Fruit fly (Drosophila melanogaster) whole organism, embryonic: ENCODE measurements around the gene Polr3A.

Experiments used
- ATbp ChIP-seq: fragments of 200-800 bp; sonication (Bioruptor generic); optimal IDR thresholded peaks from 2 replicates; lab custom pipeline; 2017; ENCODE audit warnings: missing biosample characterization, mild to moderate bottlenecking, missing genetic modification characterization, missing genetic modification reagents
- B-H2 ChIP-seq: fragments of 200-800 bp; sonication (Bioruptor generic); optimal IDR thresholded peaks from 2 replicates; lab custom pipeline; 2018; ENCODE audit warnings: missing biosample characterization, mild to moderate bottlenecking, missing genetic modification characterization
- C15 ChIP-seq: fragments of 200-800 bp; sonication (Bioruptor generic); IDR thresholded peaks from 3 replicates; pipeline ENCODE4 v1.3.6; 2022; ENCODE audit warnings: missing biosample characterization, missing genetic modification characterization
- CG10267 ChIP-seq: fragments of 200-800 bp; sonication (Bioruptor generic); optimal IDR thresholded peaks from 2 replicates; lab custom pipeline; 2018; ENCODE audit warnings: missing biosample characterization, mild to moderate bottlenecking, missing genetic modification characterization, moderate library complexity
- CG11093 ChIP-seq: fragments of 200-800 bp; sonication (Bioruptor generic); IDR thresholded peaks from 3 replicates; pipeline ENCODE4 v1.3.6; 2022; ENCODE audit warnings: missing biosample characterization, missing genetic modification characterization
- CG12104 ChIP-seq: fragments of 200-800 bp; sonication (Bioruptor generic); optimal IDR thresholded peaks from 3 replicates; lab custom pipeline; 2016; ENCODE audit warnings: missing biosample characterization, missing genetic modification characterization
- CG12236 ChIP-seq: fragments of 200-800 bp; sonication (Bioruptor generic); optimal IDR thresholded peaks from 2 replicates; lab custom pipeline; 2016; ENCODE audit warnings: missing biosample characterization, missing genetic modification characterization
- CG13123 ChIP-seq: fragments of 200-800 bp; sonication (Bioruptor generic); optimal IDR thresholded peaks from 2 replicates; lab custom pipeline; 2016; ENCODE audit warnings: missing biosample characterization, missing genetic modification characterization
- CG13775 ChIP-seq: fragments of 200-800 bp; sonication (Bioruptor generic); optimal IDR thresholded peaks from 3 replicates; lab custom pipeline; 2017; ENCODE audit warnings: missing biosample characterization, mild to moderate bottlenecking, missing genetic modification characterization
- CG15479 ChIP-seq: fragments of 200-800 bp; sonication (Bioruptor generic); optimal IDR thresholded peaks from 3 replicates; lab custom pipeline; 2019; ENCODE audit warnings: missing biosample characterization, mild to moderate bottlenecking, missing genetic modification characterization, moderate library complexity
- CG16813 ChIP-seq: fragments of 200-800 bp; sonication (Bioruptor generic); IDR thresholded peaks from 3 replicates; pipeline ENCODE4 v1.3.6; 2022; ENCODE audit warnings: missing biosample characterization, missing genetic modification characterization; ENCODE audit not compliant: partially characterized antibody
- CG17359 ChIP-seq: fragments of 200-800 bp; sonication (Bioruptor generic); optimal IDR thresholded peaks from 3 replicates; lab custom pipeline; 2018; ENCODE audit warnings: missing biosample characterization, mild to moderate bottlenecking, missing genetic modification characterization, moderate library complexity
- CG17385 ChIP-seq: fragments of 200-800 bp; sonication (Bioruptor generic); optimal IDR thresholded peaks from 3 replicates; lab custom pipeline; 2018; ENCODE audit warnings: missing biosample characterization, mild to moderate bottlenecking, missing genetic modification characterization
- CG1792 ChIP-seq: fragments of 200-800 bp; sonication (Bioruptor generic); optimal IDR thresholded peaks from 2 replicates; lab custom pipeline; 2016; ENCODE audit warnings: missing biosample characterization, missing genetic modification characterization
- CG18011 ChIP-seq: fragments of 200-800 bp; sonication (Bioruptor generic); optimal IDR thresholded peaks from 2 replicates; lab custom pipeline; 2017; ENCODE audit warnings: missing biosample characterization, missing genetic modification characterization, mild to moderate bottlenecking, moderate library complexity, missing genotype
- CG3163 ChIP-seq: fragments of 200-800 bp; sonication (Bioruptor generic); optimal IDR thresholded peaks from 3 replicates; lab custom pipeline; 2016; ENCODE audit warnings: missing biosample characterization, missing genetic modification characterization
- CG34376 ChIP-seq: fragments of 200-800 bp; sonication (Bioruptor generic); optimal IDR thresholded peaks from 2 replicates; lab custom pipeline; 2018; ENCODE audit warnings: missing biosample characterization, mild to moderate bottlenecking, missing genetic modification characterization
- CG4282 ChIP-seq: fragments of 200-800 bp; sonication (Bioruptor generic); optimal IDR thresholded peaks from 2 replicates; lab custom pipeline; 2016; ENCODE audit warnings: missing biosample characterization, missing genetic modification characterization
- CG4730 ChIP-seq: fragments of 200-800 bp; sonication (Bioruptor generic); IDR thresholded peaks from 2 replicates; pipeline ENCODE4 v1.3.6; 2022; ENCODE audit warnings: missing biosample characterization, missing genetic modification characterization
- CG6654 ChIP-seq: fragments of 200-800 bp; sonication (Bioruptor generic); optimal IDR thresholded peaks from 2 replicates; lab custom pipeline; 2017; ENCODE audit warnings: missing biosample characterization, mild to moderate bottlenecking, missing genetic modification characterization
- CG8281 ChIP-seq: fragments of 200-800 bp; sonication (Bioruptor generic); optimal IDR thresholded peaks from 2 replicates; lab custom pipeline; 2018; ENCODE audit warnings: missing biosample characterization, mild to moderate bottlenecking, missing genetic modification characterization, moderate library complexity
- CG8924 ChIP-seq: fragments of 200-800 bp; optimal IDR thresholded peaks from 3 replicates; lab custom pipeline; 2019; ENCODE audit warnings: missing biosample characterization, mild to moderate bottlenecking, missing genetic modification characterization, moderate library complexity
- CG9215 ChIP-seq: fragments of 200-800 bp; sonication (Bioruptor generic); IDR thresholded peaks from 2 replicates; pipeline ENCODE4 v1.3.6; 2022; ENCODE audit warnings: missing biosample characterization, missing genetic modification characterization
- CG9932 ChIP-seq: fragments of 200-800 bp; sonication (Bioruptor generic); IDR thresholded peaks from 2 replicates; pipeline ENCODE4 v1.3.6; 2022; ENCODE audit warnings: missing biosample characterization, missing genetic modification characterization
- CTCF ChIP-seq: fragments of 200-800 bp; sonication (Bioruptor generic); optimal IDR thresholded peaks from 2 replicates; lab custom pipeline; 2017; ENCODE audit warnings: missing biosample characterization, mild to moderate bottlenecking, missing genetic modification characterization, moderate library complexity
- D ChIP-seq, 2 experiments: fragments of 200-800 bp in 1 of 2; fragments of >200 bp in 1 of 2; sonication (Bioruptor generic) in 1 of 2; optimal IDR thresholded peaks; 2 replicates in 1 of 2; 3 replicates in 1 of 2; lab custom pipeline; 2017; ENCODE audit warnings: mild to moderate bottlenecking in 1 of 2, missing biosample characterization in 1 of 2, missing genetic modification characterization in 1 of 2, missing genetic modification reagents in 1 of 2
- Dip2 ChIP-seq: fragments of 200-800 bp; sonication (Bioruptor generic); IDR thresholded peaks from 2 replicates; pipeline ENCODE4 v1.3.6; 2022; ENCODE audit warnings: missing biosample characterization, missing genetic modification characterization
- Elba2 ChIP-seq: fragments of 200-800 bp; sonication (Bioruptor generic); optimal IDR thresholded peaks from 3 replicates; lab custom pipeline; 2016; ENCODE audit warnings: missing biosample characterization, missing genetic modification characterization
- Ets65A ChIP-seq: fragments of 200-800 bp; sonication (Bioruptor generic); peaks from one replicate; lab custom pipeline; 2016; ENCODE audit warnings: missing biosample characterization, missing genetic modification characterization
- Gsc ChIP-seq: fragments of 200-800 bp; sonication (Bioruptor generic); IDR thresholded peaks from 2 replicates; pipeline ENCODE4 v1.3.6; 2022; ENCODE audit warnings: missing biosample characterization, missing genetic modification characterization
- Gug ChIP-seq: fragments of 200-800 bp; sonication (Bioruptor generic); IDR thresholded peaks from 4 replicates; pipeline ENCODE4 v1.3.6; 2022; ENCODE audit warnings: missing biosample characterization, missing genetic modification characterization
- MTF-1 ChIP-seq: fragments of 200-800 bp; sonication (Bioruptor generic); optimal IDR thresholded peaks from 2 replicates; lab custom pipeline; 2018; ENCODE audit warnings: missing biosample characterization, mild to moderate bottlenecking, missing genetic modification characterization, borderline replicate concordance
- Med ChIP-seq: fragments of 200-800 bp; sonication (Bioruptor generic); peaks from one replicate; lab custom pipeline; 2016; ENCODE audit warnings: missing biosample characterization, missing genetic modification characterization, mild to moderate bottlenecking, inconsistent platforms, moderate library complexity
- ato ChIP-seq: fragments of 200-800 bp; sonication (Bioruptor generic); IDR thresholded peaks from 2 replicates; pipeline ENCODE4 v1.3.6; 2022; ENCODE audit warnings: missing biosample characterization, missing genetic modification characterization; ENCODE audit not compliant: partially characterized antibody
- caup ChIP-seq: fragments of 200-800 bp; sonication (Bioruptor generic); optimal IDR thresholded peaks from 3 replicates; lab custom pipeline; 2017; ENCODE audit warnings: missing biosample characterization, mild to moderate bottlenecking, missing genetic modification characterization, moderate library complexity; ENCODE audit not compliant: severe bottlenecking
- cg ChIP-seq: fragments of 200-800 bp; sonication (Bioruptor generic); optimal IDR thresholded peaks from 3 replicates; lab custom pipeline; 2019; ENCODE audit warnings: missing biosample characterization, mild to moderate bottlenecking, missing genetic modification characterization, moderate library complexity
- chinmo ChIP-seq: fragments of 200-800 bp; sonication (Bioruptor generic); IDR thresholded peaks from 4 replicates; pipeline ENCODE4 v1.3.6; 2022; ENCODE audit warnings: missing biosample characterization, missing genetic modification characterization; ENCODE audit not compliant: partially characterized antibody
- dmrt99B ChIP-seq: fragments of 200-800 bp; sonication (Bioruptor generic); optimal IDR thresholded peaks from 2 replicates; lab custom pipeline; 2018; ENCODE audit warnings: missing biosample characterization, mild to moderate bottlenecking, missing genetic modification characterization, moderate library complexity
- exex ChIP-seq: fragments of 200-800 bp; sonication (Bioruptor generic); optimal IDR thresholded peaks from 4 replicates; lab custom pipeline; 2018; ENCODE audit warnings: missing biosample characterization, mild to moderate bottlenecking, missing genetic modification characterization, moderate library complexity
- fd64A ChIP-seq: fragments of 200-800 bp; sonication (Bioruptor generic); optimal IDR thresholded peaks from 3 replicates; lab custom pipeline; 2018; ENCODE audit warnings: missing biosample characterization, mild to moderate bottlenecking, missing genetic modification characterization
- grau ChIP-seq: fragments of 200-800 bp; optimal IDR thresholded peaks from 3 replicates; lab custom pipeline; 2019; ENCODE audit warnings: missing biosample characterization, mild to moderate bottlenecking, missing genetic modification characterization, moderate library complexity
- gsb-n ChIP-seq: fragments of 200-800 bp; sonication (Bioruptor generic); optimal IDR thresholded peaks from 3 replicates; lab custom pipeline; 2018; ENCODE audit warnings: missing biosample characterization, mild to moderate bottlenecking, missing genetic modification characterization
- nerfin-1 ChIP-seq: fragments of 200-800 bp; sonication (Bioruptor generic); optimal IDR thresholded peaks from 3 replicates; lab custom pipeline; 2019; ENCODE audit warnings: missing biosample characterization, mild to moderate bottlenecking, missing genetic modification characterization, moderate library complexity
- onecut ChIP-seq: fragments of 200-800 bp; sonication (Bioruptor generic); IDR thresholded peaks from 2 replicates; pipeline ENCODE4 v1.3.6; 2022; ENCODE audit warnings: missing biosample characterization, missing genetic modification characterization
- sd ChIP-seq: fragments of 200-800 bp; sonication (Bioruptor generic); optimal IDR thresholded peaks from 3 replicates; lab custom pipeline; 2018; ENCODE audit warnings: missing biosample characterization, mild to moderate bottlenecking, missing genetic modification characterization, moderate library complexity
- sens ChIP-seq: fragments of 200-800 bp; sonication (Bioruptor generic); peaks from one replicate; lab custom pipeline; 2016; ENCODE audit warnings: missing biosample characterization, missing genetic modification characterization
- sim ChIP-seq: fragments of 200-800 bp; sonication (Bioruptor generic); IDR thresholded peaks from 2 replicates; pipeline ENCODE4 v1.3.6; 2022; ENCODE audit warnings: missing biosample characterization, missing genetic modification characterization
- stwl ChIP-seq: fragments of 200-800 bp; sonication (Bioruptor generic); optimal IDR thresholded peaks from 3 replicates; lab custom pipeline; 2018; ENCODE audit warnings: missing biosample characterization, mild to moderate bottlenecking, missing genetic modification characterization, moderate library complexity
- tup ChIP-seq: fragments of 200-800 bp; sonication (Bioruptor generic); optimal IDR thresholded peaks from 2 replicates; lab custom pipeline; 2016; ENCODE audit warnings: missing biosample characterization, mild to moderate bottlenecking, missing genetic modification characterization, moderate library complexity
- wdn ChIP-seq: fragments of 200-800 bp; sonication (Bioruptor generic); IDR thresholded peaks from 2 replicates; pipeline ENCODE4 v1.3.6; 2022; ENCODE audit warnings: missing biosample characterization, missing genetic modification characterization

Gene Polr3A

dm6 chrX:15758692-15759240 lies 4.0 kb upstream of the Polr3A start (continued):
- no peak for TF ChIP-seq Dip2
- TF ChIP-seq CG3163 (GFP tag; lab: Kevin White, UChicago), result no peak
- TF ChIP-seq cg (GFP tag; lab: Kevin White, UChicago), result peak; percentile 9
- TF ChIP-seq CG13123 (GFP tag; lab: Kevin White, UChicago), result no peak
- no peak for TF ChIP-seq dmrt99B (tag; lab: Kevin White, UChicago)
- TF ChIP-seq wdn, result no peak
- peak; percentile 17 for TF ChIP-seq CG15479 (GFP tag; lab: Kevin White, UChicago)
- TF ChIP-seq CG17385 (GFP tag; lab: Kevin White, UChicago), result no peak
- no peak for TF ChIP-seq Elba2 (GFP tag; lab: Kevin White, UChicago)
- TF ChIP-seq onecut, result no peak
- no peak for TF ChIP-seq tup
- no peak for TF ChIP-seq ATbp (GFP tag; lab: Kevin White, UChicago)
- no peak for TF ChIP-seq C15 (GFP tag; lab: Robert Waterston, UW)
- TF ChIP-seq caup, result no peak
- peak; percentile 58 for TF ChIP-seq Med (GFP tag; lab: Kevin White, UChicago)
- no peak for TF ChIP-seq CG12236 (GFP tag; lab: Kevin White, UChicago)
- no peak for TF ChIP-seq CG16813 (GFP tag; lab: Robert Waterston, UW)
- no peak for TF ChIP-seq sim (GFP tag; lab: Robert Waterston, UW)
- no peak for TF ChIP-seq gsb-n
- TF ChIP-seq B-H2 (GFP tag; lab: Kevin White, UChicago), result peak; percentile 0
- no peak for TF ChIP-seq CG12104 (GFP tag; lab: Kevin White, UChicago)
- TF ChIP-seq CG11093 (GFP tag; lab: Robert Waterston, UW), result no peak
- TF ChIP-seq CG4282, result no peak
- no peak for TF ChIP-seq D (optimal IDR thresholded peaks at IDR 0.05; lab: Kevin White, UChicago)
- no peak for TF ChIP-seq D (GFP tag; optimal IDR thresholded peaks at IDR 0.05; lab: Kevin White, UChicago)
- no peak for TF ChIP-seq CG8281 (tag; lab: Kevin White, UChicago)
- TF ChIP-seq CG34376, result peak; percentile 30
- no peak for TF ChIP-seq CG1792 (GFP tag; lab: Kevin White, UChicago)
- TF ChIP-seq Gug (GFP tag; lab: Robert Waterston, UW), result no peak
- no peak for TF ChIP-seq MTF-1
- TF ChIP-seq CG9932 (GFP tag; lab: Robert Waterston, UW), result no peak
- no peak for TF ChIP-seq fd64A (GFP tag; lab: Kevin White, UChicago)
- no peak for TF ChIP-seq Ets65A (GFP tag; lab: Kevin White, UChicago)
- TF ChIP-seq exex, result peak; percentile 70
- TF ChIP-seq CG17359 (tag; lab: Kevin White, UChicago), result no peak
- TF ChIP-seq CG10267 (tag; lab: Kevin White, UChicago), result no peak
- no peak for TF ChIP-seq stwl (tag; lab: Kevin White, UChicago)
- no peak for TF ChIP-seq CTCF (GFP tag; lab: Kevin White, UChicago)
- TF ChIP-seq grau, result peak; percentile 60

- TF ChIP-seq CG10267 (tag; lab: Kevin White, UChicago) (peak; percentile 66), cg (GFP tag; lab: Kevin White, UChicago) (peak; percentile 68), sd (tag; lab: Kevin White, UChicago) (peak; percentile 60), chinmo (GFP tag; lab: Robert Waterston, UW) (0 out of 4 replicates have a peak, but pooled peaks have one; percentile 58), CG6654 (no peak), CG13775 (no peak), Gug (GFP tag; lab: Robert Waterston, UW) (no peak), Med (GFP tag; lab: Kevin White, UChicago) (peak; percentile 35), CG9215 (GFP tag; lab: Robert Waterston, UW) (no peak), CG18011 (GFP tag; lab: Kevin White, UChicago) (no peak), Gsc (GFP tag; lab: Robert Waterston, UW) (no peak), CG4730 (GFP tag; lab: Robert Waterston, UW) (no peak), nerfin-1 (tag; lab: Kevin White, UChicago) (peak; percentile 59), CG8924 (tag; lab: Kevin White, UChicago) (peak; percentile 53), ato (GFP tag; lab: Robert Waterston, UW) (no peak), sens (GFP tag; lab: Kevin White, UChicago) (peak; percentile 39)
Measured at dm6 chrX:15759752-15760446, 2.9 kb upstream of the Polr3A start.
